Fruit fly (Drosophila melanogaster) whole organism, embryonic: Measurements from ENCODE around the gene Epp.
A peak's percentile ranks its signal among the peaks of the same experiment; 100 is the strongest.

ENCODE experiments used
- Ada2b ChIP-seq: fragments of 200-800 bp; sonication (Bioruptor generic); IDR thresholded peaks from 2 replicates; pipeline ENCODE4 v1.3.6; 2022; ENCODE audit warnings: missing biosample characterization, missing genetic modification characterization
- BtbVII ChIP-seq: fragments of 200-800 bp; sonication (Bioruptor generic); optimal IDR thresholded peaks from 3 replicates; lab custom pipeline; 2017; ENCODE audit warnings: missing biosample characterization, mild to moderate bottlenecking, missing genetic modification characterization
- CG10147 ChIP-seq: fragments of 200-800 bp; sonication (Bioruptor generic); optimal IDR thresholded peaks from 2 replicates; lab custom pipeline; 2019; ENCODE audit warnings: missing biosample characterization, mild to moderate bottlenecking, missing genetic modification characterization, moderate library complexity
- CG10431 ChIP-seq: fragments of 200-800 bp; sonication (Bioruptor generic); optimal IDR thresholded peaks from 3 replicates; lab custom pipeline; 2018; ENCODE audit warnings: missing biosample characterization, mild to moderate bottlenecking, missing genetic modification characterization
- CG11398 ChIP-seq: fragments of 200-800 bp; sonication (Bioruptor generic); optimal IDR thresholded peaks from 2 replicates; lab custom pipeline; 2016; ENCODE audit warnings: missing biosample characterization, missing genetic modification characterization
- CG11504 ChIP-seq: fragments of 200-800 bp; sonication (Bioruptor generic); optimal IDR thresholded peaks from 3 replicates; lab custom pipeline; 2019; ENCODE audit warnings: missing biosample characterization, mild to moderate bottlenecking, missing genetic modification characterization, moderate library complexity
- CG13287 ChIP-seq: fragments of 200-800 bp; sonication (Bioruptor generic); IDR thresholded peaks from 2 replicates; pipeline ENCODE4 v1.3.6; 2022; ENCODE audit warnings: missing biosample characterization, missing genetic modification characterization; ENCODE audit not compliant: partially characterized antibody
- CG14667 ChIP-seq: fragments of 200-800 bp; sonication (Bioruptor generic); IDR thresholded peaks from 2 replicates; pipeline ENCODE4 v1.3.6; 2022; ENCODE audit warnings: missing biosample characterization, missing genetic modification characterization
- CG14710 ChIP-seq: fragments of 200-800 bp; sonication (Bioruptor generic); optimal IDR thresholded peaks from 3 replicates; lab custom pipeline; 2019; ENCODE audit warnings: missing biosample characterization, mild to moderate bottlenecking, missing genetic modification characterization, moderate library complexity
- CG14965 ChIP-seq: fragments of 200-800 bp; sonication (Bioruptor generic); optimal IDR thresholded peaks from 2 replicates; lab custom pipeline; 2016; ENCODE audit warnings: missing biosample characterization, missing genetic modification characterization, borderline replicate concordance
- CG1529 ChIP-seq: fragments of 200-800 bp; sonication (Bioruptor generic); optimal IDR thresholded peaks from 3 replicates; lab custom pipeline; 2018; ENCODE audit warnings: missing biosample characterization, missing genetic modification characterization
- CG16815 ChIP-seq: fragments of 200-800 bp; sonication (Bioruptor generic); optimal IDR thresholded peaks from 3 replicates; lab custom pipeline; 2017; ENCODE audit warnings: missing biosample characterization, mild to moderate bottlenecking, missing genetic modification characterization
- CG17328 ChIP-seq: fragments of 200-800 bp; sonication (Bioruptor generic); IDR thresholded peaks from 2 replicates; pipeline ENCODE4 v1.3.6; 2022; ENCODE audit warnings: missing biosample characterization, missing genetic modification characterization
- CG17612 ChIP-seq: fragments of 200-800 bp; sonication (Bioruptor generic); IDR thresholded peaks from 2 replicates; pipeline ENCODE4 v1.3.6; 2022; ENCODE audit warnings: missing biosample characterization, missing genetic modification characterization
- CG17802 ChIP-seq: fragments of 200-800 bp; sonication (Bioruptor generic); optimal IDR thresholded peaks from 2 replicates; lab custom pipeline; 2018; ENCODE audit warnings: missing biosample characterization, mild to moderate bottlenecking, missing genetic modification characterization, moderate library complexity
- CG18011 ChIP-seq: fragments of 200-800 bp; sonication (Bioruptor generic); optimal IDR thresholded peaks from 2 replicates; lab custom pipeline; 2017; ENCODE audit warnings: missing biosample characterization, missing genetic modification characterization, mild to moderate bottlenecking, moderate library complexity, missing genotype
- CG18476 ChIP-seq: fragments of 200-800 bp; sonication (Bioruptor generic); optimal IDR thresholded peaks from 2 replicates; lab custom pipeline; 2016; ENCODE audit warnings: missing biosample characterization, mild to moderate bottlenecking, missing genetic modification characterization
- CG2678 ChIP-seq: fragments of 200-800 bp; sonication (Bioruptor generic); optimal IDR thresholded peaks from 3 replicates; lab custom pipeline; 2019; ENCODE audit warnings: missing biosample characterization, mild to moderate bottlenecking, missing genetic modification characterization, moderate library complexity
- CG2889 ChIP-seq: fragments of 200-800 bp; sonication (Bioruptor generic); IDR thresholded peaks from 3 replicates; pipeline ENCODE4 v1.3.6; 2022; ENCODE audit warnings: missing biosample characterization, missing genetic modification characterization
- CG4282 ChIP-seq: fragments of 200-800 bp; sonication (Bioruptor generic); optimal IDR thresholded peaks from 2 replicates; lab custom pipeline; 2016; ENCODE audit warnings: missing biosample characterization, missing genetic modification characterization
- CG6175 ChIP-seq: fragments of 200-800 bp; sonication (Bioruptor generic); IDR thresholded peaks from 3 replicates; pipeline ENCODE4 v1.3.6; 2022; ENCODE audit warnings: missing biosample characterization, missing genetic modification characterization
- CG6854 ChIP-seq: fragments of 200-800 bp; sonication (Bioruptor generic); optimal IDR thresholded peaks from 3 replicates; lab custom pipeline; 2017; ENCODE audit warnings: missing biosample characterization, mild to moderate bottlenecking, missing genetic modification characterization
- Chrac-16 ChIP-seq: fragments of 200-800 bp; sonication (Bioruptor generic); optimal IDR thresholded peaks from 3 replicates; lab custom pipeline; 2016; ENCODE audit warnings: missing biosample characterization, missing genetic modification characterization
- Deaf1 ChIP-seq: fragments of 200-800 bp; optimal IDR thresholded peaks from 3 replicates; lab custom pipeline; 2019; ENCODE audit warnings: missing biosample characterization, mild to moderate bottlenecking, missing genetic modification characterization, moderate library complexity
- Doc2 ChIP-seq: fragments of 200-800 bp; sonication (Bioruptor generic); IDR thresholded peaks from 2 replicates; pipeline ENCODE4 v1.3.6; 2022; ENCODE audit warnings: missing biosample characterization, missing genetic modification characterization
- Eip74EF ChIP-seq, 2 experiments: fragments of 200-800 bp in 1 of 2; fragments of >200 bp in 1 of 2; sonication (Bioruptor generic) in 1 of 2; optimal IDR thresholded peaks; 2 replicates each; lab custom pipeline; 2017 to 2019; ENCODE audit warnings: missing biosample characterization in 2 of 2, missing genetic modification characterization in 2 of 2, mild to moderate bottlenecking in 1 of 2, moderate library complexity in 1 of 2
- Hmr ChIP-seq: fragments of 200-800 bp; sonication (Bioruptor generic); optimal IDR thresholded peaks from 3 replicates; lab custom pipeline; 2017; ENCODE audit warnings: mild to moderate bottlenecking, missing biosample characterization, missing genetic modification reagents, missing genetic modification characterization
- Lhr ChIP-seq: fragments of 200-800 bp; sonication (Bioruptor generic); optimal IDR thresholded peaks from 3 replicates; lab custom pipeline; 2017; ENCODE audit warnings: mild to moderate bottlenecking, missing biosample characterization, missing genetic modification reagents, missing genetic modification characterization
- Meics ChIP-seq: fragments of 200-800 bp; sonication (Bioruptor generic); optimal IDR thresholded peaks from 2 replicates; lab custom pipeline; 2017; ENCODE audit warnings: missing biosample characterization, mild to moderate bottlenecking, missing genetic modification characterization
- Nf-YC ChIP-seq: fragments of 200-800 bp; optimal IDR thresholded peaks from 3 replicates; lab custom pipeline; 2019; ENCODE audit warnings: missing biosample characterization, mild to moderate bottlenecking, missing genetic modification characterization, moderate library complexity
- Vsx1 ChIP-seq: fragments of 200-800 bp; sonication (Bioruptor generic); optimal IDR thresholded peaks from 2 replicates; lab custom pipeline; 2017; ENCODE audit warnings: missing biosample characterization, mild to moderate bottlenecking, missing genetic modification characterization, missing genetic modification reagents
- ara ChIP-seq: fragments of 200-800 bp; sonication (Bioruptor generic); IDR thresholded peaks from 2 replicates; pipeline ENCODE4 v1.3.6; 2022; ENCODE audit warnings: missing biosample characterization, missing genetic modification characterization
- bab2 ChIP-seq: fragments of 200-800 bp; sonication (Bioruptor generic); optimal IDR thresholded peaks from 2 replicates; lab custom pipeline; 2016; ENCODE audit warnings: missing biosample characterization, missing genetic modification characterization
- bbx ChIP-seq: fragments of 200-800 bp; sonication (Bioruptor generic); IDR thresholded peaks from 2 replicates; pipeline ENCODE4 v1.3.6; 2022; ENCODE audit warnings: missing biosample characterization, missing genetic modification characterization; ENCODE audit not compliant: partially characterized antibody
- caup ChIP-seq: fragments of 200-800 bp; sonication (Bioruptor generic); optimal IDR thresholded peaks from 3 replicates; lab custom pipeline; 2017; ENCODE audit warnings: missing biosample characterization, mild to moderate bottlenecking, missing genetic modification characterization, moderate library complexity; ENCODE audit not compliant: severe bottlenecking
- chinmo ChIP-seq: fragments of 200-800 bp; sonication (Bioruptor generic); IDR thresholded peaks from 4 replicates; pipeline ENCODE4 v1.3.6; 2022; ENCODE audit warnings: missing biosample characterization, missing genetic modification characterization; ENCODE audit not compliant: partially characterized antibody
- dan ChIP-seq: fragments of 200-800 bp; sonication (Bioruptor generic); IDR thresholded peaks from 2 replicates; pipeline ENCODE4 v1.3.6; 2022; ENCODE audit warnings: missing biosample characterization, missing genetic modification characterization
- dati ChIP-seq: fragments of 200-800 bp; sonication (Bioruptor generic); IDR thresholded peaks from 2 replicates; pipeline ENCODE4 v1.3.6; 2022; ENCODE audit warnings: missing biosample characterization, missing genetic modification characterization
- dpn ChIP-seq, 2 experiments: fragments of 200-800 bp; sonication (Bioruptor generic); optimal IDR thresholded peaks; 3 replicates each; lab custom pipeline; 2016; ENCODE audit warnings: missing biosample characterization in 2 of 2, missing genetic modification characterization in 2 of 2
- exex ChIP-seq: fragments of 200-800 bp; sonication (Bioruptor generic); optimal IDR thresholded peaks from 4 replicates; lab custom pipeline; 2018; ENCODE audit warnings: missing biosample characterization, mild to moderate bottlenecking, missing genetic modification characterization, moderate library complexity
- fd102C ChIP-seq: fragments of 200-800 bp; sonication (Bioruptor generic); optimal IDR thresholded peaks from 2 replicates; lab custom pipeline; 2018; ENCODE audit warnings: missing biosample characterization, mild to moderate bottlenecking, missing genetic modification characterization, moderate library complexity
- fu2 ChIP-seq: fragments of 200-800 bp; sonication (Bioruptor generic); optimal IDR thresholded peaks from 2 replicates; lab custom pipeline; 2016; ENCODE audit warnings: missing biosample characterization, missing genetic modification characterization
- gsb ChIP-seq: fragments of 200-800 bp; sonication (Bioruptor generic); IDR thresholded peaks from 2 replicates; pipeline ENCODE4 v1.3.6; 2022; ENCODE audit warnings: missing biosample characterization, missing genetic modification characterization
- gt ChIP-seq: fragments of 200-800 bp; sonication (Bioruptor generic); IDR thresholded peaks from 2 replicates; pipeline ENCODE4 v1.3.6; 2022; ENCODE audit warnings: missing biosample characterization, missing genetic modification characterization
- insv ChIP-seq, 2 experiments: fragments of 200-800 bp; sonication (Bioruptor generic); optimal IDR thresholded peaks; 3 replicates each; lab custom pipeline; 2016 to 2018; ENCODE audit warnings: missing biosample characterization in 2 of 2, missing genetic modification characterization in 2 of 2
- oc ChIP-seq: fragments of 200-800 bp; sonication (Bioruptor generic); optimal IDR thresholded peaks from 2 replicates; lab custom pipeline; 2018; ENCODE audit warnings: missing biosample characterization, mild to moderate bottlenecking, missing genetic modification characterization, moderate library complexity
- sens ChIP-seq: fragments of 200-800 bp; sonication (Bioruptor generic); peaks from one replicate; lab custom pipeline; 2016; ENCODE audit warnings: missing biosample characterization, missing genetic modification characterization
- stc ChIP-seq: fragments of 200-800 bp; sonication (Bioruptor generic); IDR thresholded peaks from 2 replicates; pipeline ENCODE4 v1.3.6; 2022; ENCODE audit warnings: missing biosample characterization, missing genetic modification characterization

The Epp gene

dm6 chr3R:23994578-23994977 lies 1.9 kb upstream of the Epp start:
- no peak for TF ChIP-seq gsb (GFP tag; lab: Robert Waterston, UW)
- no peak for TF ChIP-seq Eip74EF (GFP tag; optimal IDR thresholded peaks at IDR 0.05; lab: Kevin White, UChicago)
- TF ChIP-seq BtbVII (GFP tag; lab: Kevin White, UChicago): no peak
- TF ChIP-seq CG18011 (GFP tag; lab: Kevin White, UChicago): no peak
- TF ChIP-seq, all 482 proteins: peak for 0

- TF ChIP-seq chinmo (GFP tag; lab: Robert Waterston, UW) (0 out of 4 replicates have a peak, but pooled peaks have one; percentile 41), Chrac-16 (GFP tag; lab: Kevin White, UChicago) (no peak), bbx (GFP tag; lab: Robert Waterston, UW) (no peak), CG17802 (tag; lab: Kevin White, UChicago) (no peak), Deaf1 (tag; lab: Kevin White, UChicago) (no peak), CG14965 (GFP tag; lab: Kevin White, UChicago) (no peak), exex (tag; lab: Kevin White, UChicago) (peak; percentile 94), caup (GFP tag; lab: Kevin White, UChicago) (no peak), CG13287 (GFP tag; lab: Robert Waterston, UW) (no peak), CG10431 (no peak), CG4282 (GFP tag; lab: Kevin White, UChicago) (no peak), Vsx1 (GFP tag; lab: Kevin White, UChicago) (peak; percentile 12), dati (GFP tag; lab: Robert Waterston, UW) (no peak), Meics (GFP tag; lab: Kevin White, UChicago) (no peak), bab2 (GFP tag; lab: Kevin White, UChicago) (no peak)
These were observed 1.4 kb downstream of the Epp start for dm6 chr3R:23991364-23991763.

dm6 chr3R:23986479-23986930 lies 6.2 kb downstream of the Epp start, which contains the start of the genes CG13603 and CG5902:
TSS of gene CG13603 (minus strand) at chr3R:23986569.
TSS of gene CG5902 (plus strand) at chr3R:23986642.
- TF ChIP-seq CG14667 (GFP tag; lab: Robert Waterston, UW) (no peak), dan (GFP tag; lab: Robert Waterston, UW) (no peak), CG1529 (GFP tag; lab: Kevin White, UChicago) (no peak), stc (GFP tag; lab: Robert Waterston, UW) (no peak), ara (GFP tag; lab: Robert Waterston, UW) (no peak), CG2678 (no peak), CG2889 (GFP tag; lab: Robert Waterston, UW) (no peak), insv (GFP tag; optimal IDR thresholded peaks at IDR 0.05; lab: Kevin White, UChicago) (no peak), CG17612 (GFP tag; lab: Robert Waterston, UW) (no peak), CG16815 (GFP tag; lab: Kevin White, UChicago) (no peak), Nf-YC (tag; lab: Kevin White, UChicago) (no peak), sens (GFP tag; lab: Kevin White, UChicago) (no peak), Doc2 (GFP tag; lab: Robert Waterston, UW) (no peak), CG18476 (no peak), fd102C (GFP tag; lab: Kevin White, UChicago) (no peak), oc (tag; lab: Kevin White, UChicago) (peak; percentile 34), fu2 (GFP tag; lab: Kevin White, UChicago) (peak; percentile 31), Lhr (GFP tag; lab: Kevin White, UChicago) (no peak), CG6854 (GFP tag; lab: Kevin White, UChicago) (no peak), CG11504 (tag; lab: Kevin White, UChicago) (no peak), gt (no peak), dpn (GFP tag; optimal IDR thresholded peaks at IDR 0.05; lab: Kevin White, UChicago) (peak; percentile 60 to 62), CG17328 (GFP tag; lab: Robert Waterston, UW) (peak; percentile 39; the same call in 1 of the 2 replicates), Ada2b (GFP tag; lab: Robert Waterston, UW) (no peak), CG11398 (GFP tag; lab: Kevin White, UChicago) (peak; percentile 59), Hmr (GFP tag; lab: Kevin White, UChicago) (no peak), CG6175 (GFP tag; lab: Robert Waterston, UW) (no peak), CG14710 (tag; lab: Kevin White, UChicago) (peak; percentile 67), CG10147 (no peak)
